Worm (Caenorhabditis elegans): ENCODE measurements around the gene F44B9.2.

ce11 chrIII:7996353-7996752 is 25.9 kb upstream of the F44B9.2 start, which contains the start of gene npr-17:
- no peak for TF ChIP-seq fkh-6 (tag; optimal IDR thresholded peaks at IDR 0.05)
- TF ChIP-seq dmd-4 (tag; optimal IDR thresholded peaks at IDR 0.05; ENCODE audit: borderline replicate concordance), result no peak
- TF ChIP-seq tbx-2 (tag; optimal IDR thresholded peaks at IDR 0.05), result no peak
- no peak for TF ChIP-seq nfya-1 (tag; optimal IDR thresholded peaks at IDR 0.05)
- TF ChIP-seq Y22D7AL.16 (tag; optimal IDR thresholded peaks at IDR 0.05), result no peak
- TF ChIP-seq pha-4 (tag; optimal IDR thresholded peaks at IDR 0.05), result no peak
- no peak for TF ChIP-seq sox-4 (tag; optimal IDR thresholded peaks at IDR 0.05)
- TF ChIP-seq unc-55 (GFP tag; optimal IDR thresholded peaks at IDR 0.05), result no peak
- TF ChIP-seq sox-2 (GFP tag; IDR thresholded peaks at IDR 0.05), result no peak

All from whole organism, late embryonic.